Worm (Caenorhabditis elegans) whole organism, L3 larva: ENCODE results near the gene cox-10.

Source experiments
- R02D3.7 ChIP-seq: fragments of 150-350 bp; optimal IDR thresholded peaks from 2 replicates; lab custom pipeline; 2014; ENCODE audit warnings: missing biosample characterization, missing genetic modification characterization
- mdl-1 ChIP-seq: fragments of 150-350 bp; optimal IDR thresholded peaks from 2 replicates; lab custom pipeline; 2014; ENCODE audit warnings: missing biosample characterization, missing genetic modification characterization
- nhr-11 ChIP-seq: fragments of 150-350 bp; optimal IDR thresholded peaks from 2 replicates; lab custom pipeline; 2014; ENCODE audit warnings: missing biosample characterization, missing genetic modification characterization
- pqm-1 ChIP-seq: fragments of 150-350 bp; optimal IDR thresholded peaks from 2 replicates; lab custom pipeline; 2017; ENCODE audit warnings: missing biosample characterization, missing genetic modification characterization, inconsistent platforms
- snpc-4 ChIP-seq: fragments of 150-350 bp; optimal IDR thresholded peaks from 2 replicates; lab custom pipeline; 2014; ENCODE audit warnings: missing biosample characterization, missing genetic modification characterization
- tbx-2 ChIP-seq: sonication (generic microtip); optimal IDR thresholded peaks from 2 replicates; lab custom pipeline; 2016; ENCODE audit warnings: mild to moderate bottlenecking, missing genetic modification characterization, missing compliant biosample characterization

ce11 chrII:12668148-12668547 is 11.6 kb upstream of the cox-10 start:
- TF ChIP-seq snpc-4 (tag; lab: Kevin White, UChicago) (no peak), pqm-1 (tag; lab: Kevin White, UChicago) (no peak), R02D3.7 (tag; lab: Kevin White, UChicago) (no peak), nhr-11 (tag; lab: Kevin White, UChicago) (no peak), mdl-1 (tag; lab: Kevin White, UChicago) (no peak), tbx-2 (tag; lab: Kevin White, UChicago) (no peak)
